Fruit fly (Drosophila melanogaster): ENCODE data around the gene CG5913.

Gene CG5913

dm6 chr3R:25877064-25877463 lies 16.2 kb upstream of the CG5913 start:
- TF ChIP-seq pad (GFP tag; optimal IDR thresholded peaks at IDR 0.05) (no peak), Crg-1 (GFP tag; optimal IDR thresholded peaks at IDR 0.05) (no peak), CG11617 (GFP tag; optimal IDR thresholded peaks at IDR 0.05) (no peak), toe (GFP tag; optimal IDR thresholded peaks at IDR 0.05) (no peak), kay (GFP tag; ENCODE audit: borderline replicate concordance) (peak; percentile 39), CG33017 (tag; optimal IDR thresholded peaks at IDR 0.05) (no peak)

dm6 chr3R:25879324-25879766 lies 13.9 kb upstream of the CG5913 start:
- no peak for TF ChIP-seq bab1 (GFP tag; optimal IDR thresholded peaks at IDR 0.05)
- no peak for TF ChIP-seq ovo (GFP tag; optimal IDR thresholded peaks at IDR 0.05)
- TF ChIP-seq toe (GFP tag; optimal IDR thresholded peaks at IDR 0.05) = peak; percentile 10
- TF ChIP-seq Crg-1 (GFP tag; optimal IDR thresholded peaks at IDR 0.05) = no peak
- no peak for TF ChIP-seq Mnt (GFP tag; optimal IDR thresholded peaks at IDR 0.05)
- TF ChIP-seq tj (GFP tag; optimal IDR thresholded peaks at IDR 0.05) = no peak
- TF ChIP-seq CG11617 (GFP tag; optimal IDR thresholded peaks at IDR 0.05) = no peak
- no peak for TF ChIP-seq Clk (GFP tag; optimal IDR thresholded peaks at IDR 0.05)
- TF ChIP-seq kay (GFP tag; ENCODE audit: borderline replicate concordance) = peak; percentile 54
- no peak for TF ChIP-seq CG7101 (tag; optimal IDR thresholded peaks at IDR 0.05)
- TF ChIP-seq cic (GFP tag; optimal IDR thresholded peaks at IDR 0.05) = no peak
- no peak for TF ChIP-seq CG5204 (GFP tag; optimal IDR thresholded peaks at IDR 0.05)
- TF ChIP-seq CG12768 (GFP tag; optimal IDR thresholded peaks at IDR 0.05) = no peak
- peak; percentile 37 for TF ChIP-seq CG14711 (tag; optimal IDR thresholded peaks at IDR 0.05)

- TF ChIP-seq ovo (GFP tag; optimal IDR thresholded peaks at IDR 0.05) (peak; percentile 15), CG11617 (GFP tag; optimal IDR thresholded peaks at IDR 0.05) (peak; percentile 5), pad (GFP tag; optimal IDR thresholded peaks at IDR 0.05) (peak; percentile 62), toe (GFP tag; optimal IDR thresholded peaks at IDR 0.05) (no peak), Crg-1 (GFP tag; optimal IDR thresholded peaks at IDR 0.05) (no peak), CG14711 (tag; optimal IDR thresholded peaks at IDR 0.05) (peak; percentile 19)
These were observed 12.9 kb upstream of the CG5913 start for dm6 chr3R:25880198-25880970.

dm6 chr3R:25880971-25881809 lies 12.1 kb upstream of the CG5913 start, which contains the start of gene Tsp96F:
Gene Tsp96F (minus strand): TSS chr3R:25881427.
- TF ChIP-seq bab1 (GFP tag; optimal IDR thresholded peaks at IDR 0.05) (peak; percentile 0), CG14711 (tag; optimal IDR thresholded peaks at IDR 0.05) (no peak)

- TF ChIP-seq CG5204 (GFP tag; optimal IDR thresholded peaks at IDR 0.05) (no peak), ovo (GFP tag; optimal IDR thresholded peaks at IDR 0.05) (no peak)
These were observed 11.4 kb upstream of the CG5913 start, which contains the start of gene SppL for dm6 chr3R:25881915-25882314. Gene SppL (plus strand): TSS chr3R:25881984.

dm6 chr3R:25882606-25883266 lies 10.6 kb upstream of the CG5913 start:
- TF ChIP-seq CG7101 (tag; optimal IDR thresholded peaks at IDR 0.05) = no peak
- peak; percentile 60 for TF ChIP-seq pad (GFP tag; optimal IDR thresholded peaks at IDR 0.05)
- no peak for TF ChIP-seq cic (GFP tag; optimal IDR thresholded peaks at IDR 0.05)
- TF ChIP-seq CG33017 (tag; optimal IDR thresholded peaks at IDR 0.05) = no peak
- no peak for TF ChIP-seq CG11617 (GFP tag; optimal IDR thresholded peaks at IDR 0.05)
- TF ChIP-seq Crg-1 (GFP tag; optimal IDR thresholded peaks at IDR 0.05) = no peak
- TF ChIP-seq kay (GFP tag; ENCODE audit: borderline replicate concordance) = peak; percentile 38

dm6 chr3R:25883877-25884276 lies 9.4 kb upstream of the CG5913 start:
- TF ChIP-seq CG12768 (GFP tag; optimal IDR thresholded peaks at IDR 0.05) = no peak
- TF ChIP-seq Mnt (GFP tag; optimal IDR thresholded peaks at IDR 0.05) = no peak
- TF ChIP-seq CG5204 (GFP tag; optimal IDR thresholded peaks at IDR 0.05) = no peak
- no peak for TF ChIP-seq CG7045 (GFP tag; optimal IDR thresholded peaks at IDR 0.05)
- TF ChIP-seq Hr96 (GFP tag; optimal IDR thresholded peaks at IDR 0.05) = no peak
- TF ChIP-seq CG14711 (tag; optimal IDR thresholded peaks at IDR 0.05) = no peak
- no peak for TF ChIP-seq CG11617 (GFP tag; optimal IDR thresholded peaks at IDR 0.05)
- TF ChIP-seq cic (GFP tag; optimal IDR thresholded peaks at IDR 0.05) = no peak
- no peak for TF ChIP-seq pad (GFP tag; optimal IDR thresholded peaks at IDR 0.05)
- no peak for TF ChIP-seq ovo (GFP tag; optimal IDR thresholded peaks at IDR 0.05)
- TF ChIP-seq CG7101 (tag; optimal IDR thresholded peaks at IDR 0.05) = no peak
- no peak for TF ChIP-seq Crg-1 (GFP tag; optimal IDR thresholded peaks at IDR 0.05)
- TF ChIP-seq cnc (optimal IDR thresholded peaks at IDR 0.05) = no peak
- no peak for TF ChIP-seq bab1 (GFP tag; optimal IDR thresholded peaks at IDR 0.05)
- no peak for TF ChIP-seq Clk (GFP tag; optimal IDR thresholded peaks at IDR 0.05)
- TF ChIP-seq CG1620 (GFP tag; optimal IDR thresholded peaks at IDR 0.05) = no peak

All from whole organism, adult.